Worm (Caenorhabditis elegans) whole organism, L1 larva: Measurements from ENCODE around the gene srh-20.

Source experiments
- alr-1 ChIP-seq: fragments of 200-800 bp; sonication (Bioruptor generic); optimal IDR thresholded peaks from 2 replicates; lab custom pipeline; 2018; ENCODE audit warnings: borderline replicate concordance, mild to moderate bottlenecking, missing genetic modification characterization, missing compliant biosample characterization
- blmp-1 ChIP-seq: fragments of 150-350 bp; optimal IDR thresholded peaks from 2 replicates; lab custom pipeline; 2014; ENCODE audit warnings: missing biosample characterization, missing genetic modification characterization
- ceh-63 ChIP-seq: fragments of 200-800 bp; sonication (Bioruptor generic); optimal IDR thresholded peaks from 2 replicates; lab custom pipeline; 2018; ENCODE audit warnings: mild to moderate bottlenecking, missing genetic modification characterization, missing compliant biosample characterization
- elt-3 ChIP-seq, 6 experiments: fragments of 150-350 bp in 1 of 6; sonication (generic microtip); optimal IDR thresholded peaks; 2 replicates each; lab custom pipeline; 2017 to 2018; ENCODE audit warnings: missing biosample characterization in 6 of 6, missing genetic modification characterization in 6 of 6, inconsistent platforms in 1 of 6
- fkh-8 ChIP-seq: sonication (generic microtip); optimal IDR thresholded peaks from 2 replicates; lab custom pipeline; 2016; ENCODE audit warnings: mild to moderate bottlenecking, missing genetic modification characterization, missing compliant biosample characterization
- jun-1 ChIP-seq: fragments of 150-350 bp; optimal IDR thresholded peaks from 2 replicates; lab custom pipeline; 2014; ENCODE audit warnings: missing biosample characterization, missing genetic modification reagents, missing genetic modification characterization
- nhr-76 ChIP-seq: sonication (generic microtip); optimal IDR thresholded peaks from 2 replicates; lab custom pipeline; 2017; ENCODE audit warnings: missing biosample characterization, missing genetic modification characterization
- nhr-77 ChIP-seq: fragments of 150-350 bp; optimal IDR thresholded peaks from 2 replicates; lab custom pipeline; 2014; ENCODE audit warnings: missing biosample characterization, missing genetic modification characterization
- pag-3 ChIP-seq: sonication (generic microtip); optimal IDR thresholded peaks from 2 replicates; lab custom pipeline; 2017; ENCODE audit warnings: missing genetic modification characterization, mild to moderate bottlenecking, missing compliant biosample characterization, antibody characterized with exemption, borderline replicate concordance; ENCODE audit not compliant: insufficient read depth
- pax-3 ChIP-seq: fragments of 200-800 bp; sonication (Bioruptor generic); optimal IDR thresholded peaks from 2 replicates; lab custom pipeline; 2018; ENCODE audit warnings: mild to moderate bottlenecking, missing genetic modification characterization, moderate library complexity, missing compliant biosample characterization
- tbx-2 ChIP-seq: sonication (generic microtip); optimal IDR thresholded peaks from 2 replicates; lab custom pipeline; 2016; ENCODE audit warnings: missing genetic modification characterization, missing compliant biosample characterization
- tlp-1 ChIP-seq: fragments of 150-350 bp; optimal IDR thresholded peaks from 2 replicates; lab custom pipeline; 2014; ENCODE audit warnings: missing biosample characterization, missing genetic modification characterization
- ztf-11 ChIP-seq, 2 experiments: sonication (generic microtip); optimal IDR thresholded peaks; 2 replicates each; lab custom pipeline; 2016 to 2017; ENCODE audit warnings: missing genetic modification characterization in 2 of 2, missing biosample characterization in 1 of 2, missing compliant biosample characterization in 1 of 2

ce11 chrV:4937337-4937736 lies 12.6 kb downstream of the srh-20 start:
- TF ChIP-seq ceh-63 (GFP tag; lab: Kevin White, UChicago) (no peak), alr-1 (tag; lab: Kevin White, UChicago) (no peak), elt-3 (tag; optimal IDR thresholded peaks at IDR 0.05; lab: Kevin White, UChicago) (no peak), jun-1 (tag; lab: Kevin White, UChicago) (no peak), tlp-1 (tag; lab: Kevin White, UChicago) (no peak), ztf-11 (tag; optimal IDR thresholded peaks at IDR 0.05; lab: Kevin White, UChicago) (no peak), blmp-1 (tag; lab: Kevin White, UChicago) (no peak), pax-3 (tag; lab: Kevin White, UChicago) (no peak), fkh-8 (no peak), tbx-2 (tag; lab: Kevin White, UChicago) (no peak), pag-3 (tag; lab: Kevin White, UChicago) (no peak), nhr-76 (tag; lab: Kevin White, UChicago) (no peak), nhr-77 (no peak)
